Worm (Caenorhabditis elegans) whole organism, L1 larva: Measurements from ENCODE around the gene gadr-2.

Experiments used
- C16A3.4 ChIP-seq: fragments of 150-350 bp; optimal IDR thresholded peaks from 2 replicates; lab custom pipeline; 2014; ENCODE audit warnings: missing biosample characterization, missing genetic modification characterization
- C34B4.2 ChIP-seq: sonication (generic microtip); optimal IDR thresholded peaks from 2 replicates; lab custom pipeline; 2017; ENCODE audit warnings: mild to moderate bottlenecking, missing genetic modification characterization, missing compliant biosample characterization
- F16B12.6 ChIP-seq: fragments of 150-350 bp; optimal IDR thresholded peaks from 2 replicates; lab custom pipeline; 2014; ENCODE audit warnings: missing biosample characterization, missing genetic modification characterization
- Y116A8C.19 ChIP-seq: sonication (generic microtip); optimal IDR thresholded peaks from 2 replicates; lab custom pipeline; 2016; ENCODE audit warnings: missing compliant biosample characterization, missing genetic modification characterization, borderline replicate concordance
- alr-1 ChIP-seq: fragments of 200-800 bp; sonication (Bioruptor generic); optimal IDR thresholded peaks from 2 replicates; lab custom pipeline; 2018; ENCODE audit warnings: borderline replicate concordance, mild to moderate bottlenecking, missing genetic modification characterization, missing compliant biosample characterization
- aly-2 ChIP-seq: fragments of 150-350 bp; optimal IDR thresholded peaks from 2 replicates; lab custom pipeline; 2014; ENCODE audit warnings: missing biosample characterization, missing genetic modification characterization
- ceh-8 ChIP-seq: fragments of 200-800 bp; sonication (Bioruptor generic); optimal IDR thresholded peaks from 2 replicates; lab custom pipeline; 2018; ENCODE audit warnings: mild to moderate bottlenecking, missing genetic modification characterization, moderate library complexity, missing compliant biosample characterization
- ceh-82 ChIP-seq, 3 experiments: fragments of 150-350 bp in 1 of 3; sonication (generic microtip) in 2 of 3; optimal IDR thresholded peaks; 2 replicates each; lab custom pipeline; 2014 to 2017; ENCODE audit warnings: missing biosample characterization in 3 of 3, missing genetic modification characterization in 3 of 3
- ceh-88 ChIP-seq: fragments of 200-800 bp; sonication (Bioruptor generic); IDR thresholded peaks from 2 replicates; pipeline ENCODE4 v1.3.6; 2022; ENCODE audit warnings: missing genetic modification characterization, missing compliant biosample characterization
- ceh-90 ChIP-seq: sonication (generic microtip); optimal IDR thresholded peaks from 2 replicates; lab custom pipeline; 2016; ENCODE audit warnings: missing genetic modification characterization, missing compliant biosample characterization
- ces-1 ChIP-seq: fragments of 150-350 bp; optimal IDR thresholded peaks from 2 replicates; lab custom pipeline; 2014; ENCODE audit warnings: missing biosample characterization, missing genetic modification reagents, missing genetic modification characterization
- efl-1 ChIP-seq, 4 experiments: fragments of 150-350 bp; optimal IDR thresholded peaks in 3 of 4; peaks in 1 of 4; 1 replicate in 1 of 4; 2 replicates in 3 of 4; lab custom pipeline; 2014; ENCODE audit warnings: missing biosample characterization in 2 of 4, missing genetic modification characterization in 2 of 4, missing genetic modification reagents in 2 of 4
- egl-27 ChIP-seq, 2 experiments: fragments of 150-350 bp in 1 of 2; sonication (generic microtip); optimal IDR thresholded peaks; 3 replicates each; lab custom pipeline; 2017 to 2018; ENCODE audit warnings: missing biosample characterization in 2 of 2, missing genetic modification characterization in 2 of 2, missing genetic modification reagents in 2 of 2
- elt-2 ChIP-seq: sonication (generic microtip); optimal IDR thresholded peaks from 2 replicates; lab custom pipeline; 2016; ENCODE audit warnings: missing genetic modification characterization, mild to moderate bottlenecking, inconsistent platforms, missing compliant biosample characterization, missing genetic modification reagents
- elt-3 ChIP-seq, 6 experiments: fragments of 150-350 bp in 1 of 6; sonication (generic microtip); optimal IDR thresholded peaks; 2 replicates each; lab custom pipeline; 2017 to 2018; ENCODE audit warnings: missing biosample characterization in 6 of 6, missing genetic modification characterization in 6 of 6, inconsistent platforms in 1 of 6
- ets-5 ChIP-seq: fragments of 200-800 bp; sonication (Bioruptor generic); IDR thresholded peaks from 2 replicates; pipeline ENCODE4 v1.3.6; 2022; ENCODE audit warnings: missing genetic modification characterization, missing compliant biosample characterization
- fkh-10 ChIP-seq: sonication (generic microtip); optimal IDR thresholded peaks from 2 replicates; lab custom pipeline; 2017; ENCODE audit warnings: missing biosample characterization, missing genetic modification reagents, missing genetic modification characterization
- fkh-8 ChIP-seq: sonication (generic microtip); optimal IDR thresholded peaks from 2 replicates; lab custom pipeline; 2016; ENCODE audit warnings: mild to moderate bottlenecking, missing genetic modification characterization, missing compliant biosample characterization
- fos-1 ChIP-seq: fragments of 150-350 bp; optimal IDR thresholded peaks from 2 replicates; lab custom pipeline; 2014; ENCODE audit warnings: missing biosample characterization, missing genetic modification characterization
- hlh-17 ChIP-seq: fragments of 200-800 bp; sonication (Bioruptor generic); optimal IDR thresholded peaks from 2 replicates; lab custom pipeline; 2018; ENCODE audit warnings: missing genetic modification characterization, mild to moderate bottlenecking, missing compliant biosample characterization, moderate library complexity, borderline replicate concordance
- hlh-4 ChIP-seq: sonication (generic microtip); optimal IDR thresholded peaks from 2 replicates; lab custom pipeline; 2016; ENCODE audit warnings: mild to moderate bottlenecking, missing genetic modification characterization, missing compliant biosample characterization
- hpl-2 ChIP-seq: fragments of 150-350 bp; optimal IDR thresholded peaks from 2 replicates; lab custom pipeline; 2014; ENCODE audit warnings: missing biosample characterization, missing genetic modification reagents, missing genetic modification characterization
- isw-1 ChIP-seq: fragments of 200-800 bp; sonication (Bioruptor generic); IDR thresholded peaks from 2 replicates; pipeline ENCODE4 v1.3.6; 2022; ENCODE audit warnings: missing genetic modification characterization, missing compliant biosample characterization
- jun-1 ChIP-seq: fragments of 150-350 bp; optimal IDR thresholded peaks from 2 replicates; lab custom pipeline; 2014; ENCODE audit warnings: missing biosample characterization, missing genetic modification reagents, missing genetic modification characterization
- lin-13 ChIP-seq: fragments of 150-350 bp; optimal IDR thresholded peaks from 2 replicates; lab custom pipeline; 2014; ENCODE audit warnings: missing biosample characterization, missing genetic modification reagents, missing genetic modification characterization
- lin-14 ChIP-seq: fragments of 200-800 bp; sonication (Bioruptor generic); optimal IDR thresholded peaks from 2 replicates; lab custom pipeline; 2018; ENCODE audit warnings: mild to moderate bottlenecking, missing genetic modification characterization, moderate library complexity, missing compliant biosample characterization
- lin-35 ChIP-seq, 2 experiments: fragments of 150-350 bp; optimal IDR thresholded peaks; 2 replicates each; lab custom pipeline; 2014; ENCODE audit warnings: missing biosample characterization in 2 of 2, missing genetic modification characterization in 2 of 2, missing genetic modification reagents in 2 of 2
- lsy-2 ChIP-seq, 2 experiments: fragments of 150-350 bp; optimal IDR thresholded peaks; 2 replicates each; lab custom pipeline; 2014; ENCODE audit warnings: missing biosample characterization in 2 of 2, missing genetic modification characterization in 2 of 2
- mef-2 ChIP-seq: fragments of 150-350 bp; optimal IDR thresholded peaks from 2 replicates; lab custom pipeline; 2014; ENCODE audit warnings: missing biosample characterization, missing genetic modification characterization
- nhr-237 ChIP-seq: fragments of 150-350 bp; optimal IDR thresholded peaks from 2 replicates; lab custom pipeline; 2014; ENCODE audit warnings: missing biosample characterization, missing genetic modification characterization
- nhr-28 ChIP-seq: fragments of 150-350 bp; optimal IDR thresholded peaks from 2 replicates; lab custom pipeline; 2014; ENCODE audit warnings: missing biosample characterization, missing genetic modification characterization
- nhr-47 ChIP-seq: sonication (generic microtip); optimal IDR thresholded peaks from 2 replicates; lab custom pipeline; 2016; ENCODE audit warnings: mild to moderate bottlenecking, missing genetic modification characterization, moderate library complexity, missing compliant biosample characterization
- nhr-76 ChIP-seq: sonication (generic microtip); optimal IDR thresholded peaks from 2 replicates; lab custom pipeline; 2017; ENCODE audit warnings: missing biosample characterization, missing genetic modification characterization
- nhr-77 ChIP-seq: fragments of 150-350 bp; optimal IDR thresholded peaks from 2 replicates; lab custom pipeline; 2014; ENCODE audit warnings: missing biosample characterization, missing genetic modification characterization
- nhr-84 ChIP-seq: sonication (generic microtip); optimal IDR thresholded peaks from 2 replicates; lab custom pipeline; 2017; ENCODE audit warnings: missing biosample characterization, missing genetic modification characterization
- pax-3 ChIP-seq: fragments of 200-800 bp; sonication (Bioruptor generic); optimal IDR thresholded peaks from 2 replicates; lab custom pipeline; 2018; ENCODE audit warnings: mild to moderate bottlenecking, missing genetic modification characterization, moderate library complexity, missing compliant biosample characterization
- rnt-1 ChIP-seq: sonication (generic microtip); optimal IDR thresholded peaks from 2 replicates; lab custom pipeline; 2016; ENCODE audit warnings: mild to moderate bottlenecking, missing genetic modification characterization, moderate library complexity, missing compliant biosample characterization
- sup-37 ChIP-seq: fragments of 200-800 bp; sonication (Bioruptor generic); optimal IDR thresholded peaks from 2 replicates; lab custom pipeline; 2018; ENCODE audit warnings: mild to moderate bottlenecking, missing genetic modification characterization, missing compliant biosample characterization
- swsn-7 ChIP-seq: sonication (generic microtip); optimal IDR thresholded peaks from 2 replicates; lab custom pipeline; 2016; ENCODE audit warnings: missing genetic modification characterization, missing compliant biosample characterization
- tbx-2 ChIP-seq: sonication (generic microtip); optimal IDR thresholded peaks from 2 replicates; lab custom pipeline; 2016; ENCODE audit warnings: missing genetic modification characterization, missing compliant biosample characterization
- tlp-1 ChIP-seq: fragments of 150-350 bp; optimal IDR thresholded peaks from 2 replicates; lab custom pipeline; 2014; ENCODE audit warnings: missing biosample characterization, missing genetic modification characterization
- unc-98 ChIP-seq: fragments of 200-800 bp; sonication (Bioruptor generic); IDR thresholded peaks from 2 replicates; pipeline ENCODE4 v1.3.6; 2022; ENCODE audit warnings: missing genetic modification characterization, missing compliant biosample characterization
- xbp-1 ChIP-seq: sonication (generic microtip); optimal IDR thresholded peaks from 2 replicates; lab custom pipeline; 2016; ENCODE audit warnings: missing genetic modification characterization, missing compliant biosample characterization
- zip-4 ChIP-seq: fragments of 200-800 bp; sonication (Bioruptor generic); optimal IDR thresholded peaks from 2 replicates; lab custom pipeline; 2018; ENCODE audit warnings: mild to moderate bottlenecking, missing genetic modification characterization, moderate library complexity, missing compliant biosample characterization
- ztf-11 ChIP-seq, 2 experiments: sonication (generic microtip); optimal IDR thresholded peaks; 2 replicates each; lab custom pipeline; 2016 to 2017; ENCODE audit warnings: missing genetic modification characterization in 2 of 2, missing biosample characterization in 1 of 2, missing compliant biosample characterization in 1 of 2
- ztf-4 ChIP-seq: fragments of 150-350 bp; optimal IDR thresholded peaks from 2 replicates; lab custom pipeline; 2014; ENCODE audit warnings: missing biosample characterization, missing genetic modification characterization

gadr-2 gene

ce11 chrIV:9513360-9513777, 28.4 kb upstream of the gadr-2 start (continued):
- TF ChIP-seq egl-27 (tag; optimal IDR thresholded peaks at IDR 0.05; lab: Kevin White, UChicago) (no peak), fkh-10 (GFP tag; lab: Kevin White, UChicago) (no peak), lsy-2 (tag; optimal IDR thresholded peaks at IDR 0.05; lab: Kevin White, UChicago) (peak; percentile 48 to 63), ztf-4 (tag; lab: Kevin White, UChicago) (peak; percentile 15), lin-14 (GFP tag; lab: Kevin White, UChicago) (peak; percentile 58), nhr-76 (tag; lab: Kevin White, UChicago) (no peak), C34B4.2 (tag; lab: Kevin White, UChicago) (no peak), hlh-17 (no peak), zip-4 (GFP tag; lab: Kevin White, UChicago) (no peak), C16A3.4 (tag; lab: Kevin White, UChicago) (peak; percentile 41), Y116A8C.19 (no peak), lin-35 (GFP tag; optimal IDR thresholded peaks at IDR 0.05; lab: Kevin White, UChicago) (peak; percentile 33 to 71), xbp-1 (tag; lab: Kevin White, UChicago) (peak; percentile 34), tbx-2 (tag; lab: Kevin White, UChicago) (peak; percentile 15), nhr-237 (no peak), ceh-82 (tag; optimal IDR thresholded peaks at IDR 0.05; lab: Kevin White, UChicago) (no peak), mef-2 (no peak), isw-1 (GFP tag; lab: Robert Waterston, UW) (peak; percentile 18; the same call in 1 of the 2 replicates), lin-13 (no peak), pax-3 (no peak), tlp-1 (tag; lab: Kevin White, UChicago) (no peak), rnt-1 (tag; lab: Kevin White, UChicago) (peak; percentile 33), hlh-4 (tag; lab: Kevin White, UChicago) (no peak), elt-3 (tag; optimal IDR thresholded peaks at IDR 0.05; lab: Kevin White, UChicago) (peak in 1 of 6 experiments; percentile 51)
- TF ChIP-seq, all 84 proteins: peak for 29

DNA sequence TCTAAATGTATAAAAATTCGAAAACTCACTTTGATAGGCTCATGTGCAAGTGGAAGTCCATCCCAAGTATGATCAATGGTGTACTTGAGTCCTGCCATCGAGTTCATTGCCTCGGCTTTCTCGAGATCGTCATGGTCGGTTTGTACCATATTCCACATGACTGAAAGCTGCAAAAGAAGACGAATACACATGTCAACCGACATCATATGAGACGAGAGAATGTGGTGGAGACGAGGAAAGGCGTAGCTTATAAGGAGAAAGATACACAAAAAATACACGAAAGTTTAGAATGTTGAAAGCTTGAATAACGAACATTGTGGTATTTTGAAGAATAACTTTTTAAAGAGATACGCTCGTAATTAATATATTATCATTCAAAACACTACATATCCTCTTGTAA, 27.9 kb upstream of the gadr-2 start, which contains the start of gene C33A12.3:
Gene C33A12.3 (minus strand): TSS at position 167 of the 400 bp plus-strand sequence.
- no peak for TF ChIP-seq efl-1 (optimal IDR thresholded peaks at IDR 0.05; lab: Kevin White, UChicago)
- peak in 1 of 2 experiments; percentile 88 for TF ChIP-seq efl-1 (GFP tag; optimal IDR thresholded peaks at IDR 0.05 in 1 of 2; lab: Kevin White, UChicago)
- TF ChIP-seq lin-35 (GFP tag; optimal IDR thresholded peaks at IDR 0.05; lab: Kevin White, UChicago) = peak in 1 of 2 experiments; percentile 8
- TF ChIP-seq alr-1 = peak; percentile 51
- no peak for TF ChIP-seq ceh-88 (GFP tag; lab: Robert Waterston, UW)
- TF ChIP-seq ets-5 (GFP tag; lab: Robert Waterston, UW) = no peak
- TF ChIP-seq, all 84 proteins: peak for 3

DNA sequence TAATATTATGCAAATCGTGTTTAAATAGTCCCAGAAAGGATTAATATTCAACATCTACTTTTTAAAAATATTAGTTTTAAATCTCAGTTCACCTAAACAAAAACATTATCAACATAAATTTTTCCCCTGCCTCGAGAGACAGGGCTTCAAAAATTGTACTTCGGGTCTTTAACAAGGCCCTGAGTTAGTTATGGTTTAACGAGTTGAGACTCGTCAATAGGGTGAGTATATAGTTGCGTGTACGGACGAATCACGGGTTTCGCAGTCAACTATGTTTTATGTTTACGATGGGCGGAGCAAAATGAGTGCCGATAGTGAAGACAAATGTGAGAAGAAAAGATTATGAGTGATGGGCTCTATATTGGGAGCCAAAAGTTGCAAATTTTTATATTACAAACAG, 26.7 kb upstream of the gadr-2 start:
- TF ChIP-seq elt-3 (tag; optimal IDR thresholded peaks at IDR 0.05; lab: Kevin White, UChicago) = no peak
- no peak for TF ChIP-seq ceh-90 (tag; lab: Kevin White, UChicago)
- no peak for TF ChIP-seq nhr-47 (tag; lab: Kevin White, UChicago)
- TF ChIP-seq hpl-2 = no peak
- TF ChIP-seq jun-1 (tag; lab: Kevin White, UChicago) = no peak
- no peak for TF ChIP-seq alr-1
- no peak for TF ChIP-seq swsn-7 (tag; lab: Kevin White, UChicago)
- no peak for TF ChIP-seq efl-1 (optimal IDR thresholded peaks at IDR 0.05; lab: Kevin White, UChicago)
- peak in 1 of 2 experiments; percentile 79 for TF ChIP-seq efl-1 (GFP tag; optimal IDR thresholded peaks at IDR 0.05 in 1 of 2; lab: Kevin White, UChicago)
- no peak for TF ChIP-seq C16A3.4 (tag; lab: Kevin White, UChicago)
- no peak for TF ChIP-seq lsy-2 (tag; optimal IDR thresholded peaks at IDR 0.05; lab: Kevin White, UChicago)
- TF ChIP-seq sup-37 (GFP tag; lab: Kevin White, UChicago) = no peak
- TF ChIP-seq F16B12.6 (tag; lab: Kevin White, UChicago) = no peak
- TF ChIP-seq ces-1 (GFP tag; lab: Kevin White, UChicago) = no peak
- no peak for TF ChIP-seq aly-2 (tag; lab: Kevin White, UChicago)
- no peak for TF ChIP-seq nhr-77 (tag; lab: Kevin White, UChicago)
- TF ChIP-seq ztf-11 (tag; optimal IDR thresholded peaks at IDR 0.05; lab: Kevin White, UChicago) = no peak
- no peak for TF ChIP-seq nhr-84 (tag; lab: Kevin White, UChicago)
- TF ChIP-seq ceh-8 (GFP tag; lab: Kevin White, UChicago) = no peak
- TF ChIP-seq xbp-1 (tag; lab: Kevin White, UChicago) = no peak
- no peak for TF ChIP-seq fos-1 (tag; lab: Kevin White, UChicago)
- TF ChIP-seq rnt-1 (tag; lab: Kevin White, UChicago) = peak; percentile 15
- TF ChIP-seq unc-98 = no peak
- TF ChIP-seq ceh-82 (tag; optimal IDR thresholded peaks at IDR 0.05; lab: Kevin White, UChicago) = peak in 2 of 3 experiments; percentile 3 to 14
- no peak for TF ChIP-seq ets-5 (GFP tag; lab: Robert Waterston, UW)
- peak; percentile 55 for TF ChIP-seq elt-2 (tag; lab: Kevin White, UChicago)
- no peak for TF ChIP-seq nhr-28
- TF ChIP-seq fkh-8 (tag; lab: Kevin White, UChicago) = no peak
- no peak for TF ChIP-seq mef-2
